Comparison of ENCODE assay signal across 2 worm cellular contexts in genomic region chrII:8459832-8460566, ce11.
TF ChIP-seq lines count a peak whose summit lies in the region.
"Not testable (repeated sequence)": the region's sequence is repeated elsewhere in the genome, so short reads cannot be mapped to it uniquely, and the experiment has no call there.

No protein-coding gene starts in this region.

TF ChIP-seq in whole organism, L4 larva, 104 proteins besides CTCF, POLR2A, EP300 and RAD21:
- peak; percentile 34; the same call in 1 of the 2 replicates for TF ChIP-seq arid-1 (GFP tag; conservative IDR thresholded peaks at IDR 0.05; lab: Robert Waterston, UW)

TF ChIP-seq in whole organism, young adult, 124 proteins besides CTCF, POLR2A, EP300 and RAD21:
- peak; percentile 79; the same call in 1 of the 2 replicates for TF ChIP-seq aptf-3 (GFP tag; IDR thresholded peaks at IDR 0.05; lab: Robert Waterston, UW)
- TF ChIP-seq hsf-1 (GFP tag; IDR thresholded peaks at IDR 0.05; lab: Robert Waterston, UW), result peak; percentile 97
- peak; percentile 3 for TF ChIP-seq rpc-1 (optimal IDR thresholded peaks at IDR 0.05; lab: Kevin White, UChicago)
- not testable (repeated sequence) for TF ChIP-seq rpc-1 (tag; optimal IDR thresholded peaks at IDR 0.05; lab: Kevin White, UChicago)
- TF ChIP-seq rcor-1 (GFP tag; IDR thresholded peaks at IDR 0.05; lab: Robert Waterston, UW), result peak; percentile 18; the same call in 1 of the 2 replicates
- peak; percentile 68 for TF ChIP-seq dox-1 (GFP tag; IDR thresholded peaks at IDR 0.05; lab: Robert Waterston, UW)
- peak; percentile 27 for TF ChIP-seq madf-6 (GFP tag; IDR thresholded peaks at IDR 0.05; lab: Robert Waterston, UW)
- peak; percentile 68; the same call in 1 of the 2 replicates for TF ChIP-seq madf-3 (GFP tag; IDR thresholded peaks at IDR 0.05; lab: Robert Waterston, UW)
- peak; percentile 51 for TF ChIP-seq egrh-3 (GFP tag; IDR thresholded peaks at IDR 0.05; lab: Robert Waterston, UW)
- 0 out of 2 replicates have a peak, but pooled peaks have one; percentile 33 for TF ChIP-seq ceh-40 (GFP tag; IDR thresholded peaks at IDR 0.05; lab: Robert Waterston, UW)
TF ChIP-seq in whole organism, young adult: peak in this region for 9; not testable (repeated sequence) for 115.
